Worm (Caenorhabditis elegans) whole organism, L2 larva: ENCODE data around the gene ell-1.

Experiments used
- lin-13 ChIP-seq: fragments of 150-350 bp; optimal IDR thresholded peaks from 2 replicates; lab custom pipeline; 2014; ENCODE audit warnings: missing biosample characterization, missing genetic modification reagents, missing genetic modification characterization
- lin-39 ChIP-seq: fragments of 150-350 bp; optimal IDR thresholded peaks from 2 replicates; lab custom pipeline; 2014; ENCODE audit warnings: missing biosample characterization, missing genetic modification reagents, missing genetic modification characterization
- nhr-11 ChIP-seq: fragments of 150-350 bp; optimal IDR thresholded peaks from 2 replicates; lab custom pipeline; 2014; ENCODE audit warnings: missing biosample characterization, missing genetic modification characterization
- nhr-12 ChIP-seq: fragments of 150-350 bp; optimal IDR thresholded peaks from 2 replicates; lab custom pipeline; 2014; ENCODE audit warnings: missing biosample characterization, missing genetic modification characterization
- nhr-23 ChIP-seq: fragments of 150-350 bp; optimal IDR thresholded peaks from 2 replicates; lab custom pipeline; 2014; ENCODE audit warnings: missing biosample characterization, missing genetic modification reagents, missing genetic modification characterization
- nhr-25 ChIP-seq: fragments of 150-350 bp; sonication (generic microtip); optimal IDR thresholded peaks from 3 replicates; lab custom pipeline; 2014; ENCODE audit warnings: missing biosample characterization, missing genetic modification characterization
- nhr-77 ChIP-seq: fragments of 150-350 bp; optimal IDR thresholded peaks from 2 replicates; lab custom pipeline; 2014; ENCODE audit warnings: missing biosample characterization, missing genetic modification characterization
- unc-39 ChIP-seq: fragments of 150-350 bp; optimal IDR thresholded peaks from 2 replicates; lab custom pipeline; 2014; ENCODE audit warnings: missing biosample characterization, missing genetic modification characterization
- unc-62 ChIP-seq: fragments of 150-350 bp; optimal IDR thresholded peaks from 2 replicates; lab custom pipeline; 2014; ENCODE audit warnings: missing biosample characterization, missing genetic modification reagents, missing genetic modification characterization
- ztf-11 ChIP-seq: sonication (generic microtip); optimal IDR thresholded peaks from 2 replicates; lab custom pipeline; 2017; ENCODE audit warnings: missing biosample characterization, missing genetic modification characterization
- ztf-4 ChIP-seq: fragments of 150-350 bp; optimal IDR thresholded peaks from 2 replicates; lab custom pipeline; 2014; ENCODE audit warnings: missing biosample characterization, missing genetic modification characterization

DNA sequence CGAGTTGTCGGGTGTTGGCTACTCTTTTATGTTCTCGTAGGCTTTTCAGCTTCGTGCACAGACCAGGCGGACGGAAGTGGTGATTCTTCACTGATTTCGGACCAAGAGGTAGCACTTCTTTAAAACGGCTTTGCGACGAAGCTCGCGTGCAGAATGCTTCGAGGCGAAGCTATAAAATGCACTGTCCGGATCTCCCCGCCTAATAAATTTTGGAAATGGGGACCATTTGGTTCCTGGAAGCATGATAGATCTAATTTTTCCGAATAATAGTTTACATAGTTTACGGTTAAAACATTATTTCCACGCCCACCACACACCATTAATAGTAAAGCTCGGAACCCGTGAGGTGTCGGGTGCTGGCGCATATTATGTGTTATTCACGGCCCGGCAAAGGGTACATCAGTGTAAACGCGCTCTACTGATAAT, 46.6 kb upstream of the ell-1 start:
- TF ChIP-seq nhr-77 (tag; lab: Kevin White, UChicago) (no peak), nhr-11 (tag; lab: Kevin White, UChicago) (no peak), ztf-11 (no peak), lin-39 (tag; lab: Kevin White, UChicago) (no peak), unc-39 (no peak), nhr-25 (tag; lab: Kevin White, UChicago) (no peak), unc-62 (GFP tag; lab: Kevin White, UChicago) (no peak), nhr-23 (no peak), lin-13 (GFP tag; lab: Kevin White, UChicago) (no peak), ztf-4 (tag; lab: Kevin White, UChicago) (no peak), nhr-12 (tag; lab: Kevin White, UChicago) (no peak)
